Fruit fly (Drosophila melanogaster): Measurements from ENCODE around the gene Lgr4.

The Lgr4 gene

DNA sequence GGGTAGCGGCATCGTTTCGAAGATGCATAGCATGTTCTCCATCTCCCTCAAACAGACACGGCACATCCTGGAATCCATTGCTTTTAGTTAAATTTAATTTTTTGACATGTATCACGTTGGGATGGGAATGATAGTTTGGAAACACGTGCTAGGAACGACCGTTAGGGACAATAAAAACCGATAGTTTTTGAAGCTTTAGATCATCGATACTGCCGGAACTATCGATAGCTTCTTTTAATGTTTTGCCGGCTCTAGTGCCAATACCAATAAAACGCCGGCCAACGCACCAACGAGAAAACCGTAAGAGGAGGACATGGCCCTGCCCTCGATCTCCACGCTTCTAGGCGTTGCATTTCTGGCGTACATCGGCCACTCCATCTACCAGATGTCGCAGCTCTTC lies 34.2 kb downstream of the Lgr4 start, which contains the start of the genes CG4318 and CG4332:
CG4318 (minus strand) TSS at position 142 of the 400 bp plus-strand sequence.
CG4332 (plus strand) TSS at position 256 of the 400 bp plus-strand sequence.
- TF ChIP-seq CG10366 (GFP tag; IDR thresholded peaks at IDR 0.05) (no peak), sqz (GFP tag; optimal IDR thresholded peaks at IDR 0.05) (no peak), CG15514 (GFP tag; optimal IDR thresholded peaks at IDR 0.05) (no peak), slbo (GFP tag; IDR thresholded peaks at IDR 0.05) (0 out of 2 replicates have a peak, but pooled peaks have one; percentile 14), Trl (optimal IDR thresholded peaks at IDR 0.05) (no peak), Trl (GFP tag; optimal IDR thresholded peaks at IDR 0.05) (no peak), CG10147 (GFP tag; optimal IDR thresholded peaks at IDR 0.05) (no peak), Spps (tag; optimal IDR thresholded peaks at IDR 0.05) (no peak), CG12744 (GFP tag; optimal IDR thresholded peaks at IDR 0.05) (no peak), YL-1 (GFP tag; optimal IDR thresholded peaks at IDR 0.05) (no peak), CG9437 (GFP tag; optimal IDR thresholded peaks at IDR 0.05) (no peak), Usf (GFP tag; optimal IDR thresholded peaks at IDR 0.05) (no peak), zfh2 (GFP tag; optimal IDR thresholded peaks at IDR 0.05) (no peak), HLH4C (GFP tag; IDR thresholded peaks at IDR 0.05; ENCODE audit: partially characterized antibody) (peak; percentile 81), vfl (GFP tag; optimal IDR thresholded peaks at IDR 0.05) (no peak), bigmax (GFP tag; optimal IDR thresholded peaks at IDR 0.05) (no peak), CG34224 (GFP tag; IDR thresholded peaks at IDR 0.05; ENCODE audit: partially characterized antibody) (peak; percentile 87), CG6813 (GFP tag; optimal IDR thresholded peaks at IDR 0.05) (no peak), CG6854 (GFP tag; optimal IDR thresholded peaks at IDR 0.05) (no peak), org-1 (GFP tag; optimal IDR thresholded peaks at IDR 0.05) (no peak), sim (GFP tag; IDR thresholded peaks at IDR 0.05) (no peak), ken (GFP tag; IDR thresholded peaks at IDR 0.05) (no peak), CG9817 (tag; optimal IDR thresholded peaks at IDR 0.05) (no peak), Vsx1 (GFP tag; optimal IDR thresholded peaks at IDR 0.05) (no peak), sisA (GFP tag; IDR thresholded peaks at IDR 0.05) (no peak), CG8388 (GFP tag; optimal IDR thresholded peaks at IDR 0.05) (no peak), hb (GFP tag; IDR thresholded peaks at IDR 0.05; ENCODE audit: partially characterized antibody) (peak; percentile 74), CG5245 (GFP tag; optimal IDR thresholded peaks at IDR 0.05) (no peak), CG30431 (GFP tag; optimal IDR thresholded peaks at IDR 0.05) (no peak), zen2 (GFP tag; IDR thresholded peaks at IDR 0.05; ENCODE audit: partially characterized antibody) (peak; percentile 90), ro (GFP tag; IDR thresholded peaks at IDR 0.05) (no peak), Dref (GFP tag; IDR thresholded peaks at IDR 0.05) (peak; percentile 82), CG17802 (tag; optimal IDR thresholded peaks at IDR 0.05) (no peak), bsh (GFP tag; optimal IDR thresholded peaks at IDR 0.05) (no peak), klu (GFP tag; IDR thresholded peaks at IDR 0.05) (no peak), dm (GFP tag; optimal IDR thresholded peaks at IDR 0.05) (peak; percentile 94), luna (GFP tag; optimal IDR thresholded peaks at IDR 0.05) (no peak), bbx (GFP tag; IDR thresholded peaks at IDR 0.05; ENCODE audit: partially characterized antibody) (peak; percentile 94), BEAF-32 (GFP tag; optimal IDR thresholded peaks at IDR 0.05) (peak; percentile 79), z (GFP tag; IDR thresholded peaks at IDR 0.05) (no peak), odd (GFP tag; optimal IDR thresholded peaks at IDR 0.05) (no peak), Nf-YB (GFP tag; optimal IDR thresholded peaks at IDR 0.05) (no peak), gsb-n (tag; optimal IDR thresholded peaks at IDR 0.05) (no peak), CG5953 (GFP tag; IDR thresholded peaks at IDR 0.05) (no peak), pum (GFP tag; optimal IDR thresholded peaks at IDR 0.05) (no peak), Camta (GFP tag; optimal IDR thresholded peaks at IDR 0.05) (no peak), Pdp1 (GFP tag; optimal IDR thresholded peaks at IDR 0.05) (no peak), CkIIα-i1 (GFP tag; IDR thresholded peaks at IDR 0.05) (no peak), sc (optimal IDR thresholded peaks at IDR 0.05) (no peak), sc (GFP tag; optimal IDR thresholded peaks at IDR 0.05) (no peak), CG15073 (GFP tag; optimal IDR thresholded peaks at IDR 0.05) (no peak)

All from whole organism, embryonic.